Fruit fly (Drosophila melanogaster) whole organism, prepupa: ENCODE results near the gene CG31038.

ENCODE experiments used
- Blimp-1 ChIP-seq: fragments of 200-800 bp; sonication (Bioruptor generic); optimal IDR thresholded peaks from 3 replicates; lab custom pipeline; 2017; ENCODE audit warnings: missing biosample characterization, missing genetic modification characterization, mild to moderate bottlenecking, moderate library complexity, missing genetic modification reagents
- CG11294 ChIP-seq: fragments of 200-800 bp; sonication (Bioruptor generic); IDR thresholded peaks from 2 replicates; pipeline ENCODE4 v1.3.6; 2022; ENCODE audit warnings: missing biosample characterization, missing genetic modification characterization
- CG3032 ChIP-seq: fragments of 200-800 bp; optimal IDR thresholded peaks from 2 replicates; lab custom pipeline; 2019; ENCODE audit warnings: missing biosample characterization, mild to moderate bottlenecking, missing genetic modification characterization, moderate library complexity
- CG31627 ChIP-seq: fragments of 200-800 bp; sonication (Bioruptor generic); optimal IDR thresholded peaks from 3 replicates; lab custom pipeline; 2016; ENCODE audit warnings: missing biosample characterization, missing genetic modification characterization
- CG32006 ChIP-seq: fragments of 200-800 bp; sonication (Bioruptor generic); optimal IDR thresholded peaks from 3 replicates; lab custom pipeline; 2017; ENCODE audit warnings: missing biosample characterization, mild to moderate bottlenecking, missing genetic modification characterization
- CG34406 ChIP-seq: fragments of 200-800 bp; sonication (Bioruptor generic); optimal IDR thresholded peaks from 3 replicates; lab custom pipeline; 2016; ENCODE audit warnings: missing biosample characterization, missing genetic modification characterization
- CG3919 ChIP-seq: fragments of 200-800 bp; sonication (Bioruptor generic); optimal IDR thresholded peaks from 3 replicates; lab custom pipeline; 2016; ENCODE audit warnings: missing biosample characterization, missing genetic modification characterization
- CG4318 ChIP-seq: fragments of 200-800 bp; sonication (Bioruptor generic); optimal IDR thresholded peaks from 3 replicates; lab custom pipeline; 2017; ENCODE audit warnings: missing biosample characterization, mild to moderate bottlenecking, missing genetic modification characterization
- CG6163 ChIP-seq: fragments of 200-800 bp; sonication (Bioruptor generic); IDR thresholded peaks from 3 replicates; pipeline ENCODE4 v1.3.6; 2022; ENCODE audit warnings: missing biosample characterization, missing genetic modification characterization
- CG6792 ChIP-seq: fragments of 200-800 bp; sonication (Bioruptor generic); optimal IDR thresholded peaks from 3 replicates; lab custom pipeline; 2016; ENCODE audit warnings: missing biosample characterization, missing genetic modification characterization
- CG6854 ChIP-seq: fragments of 200-800 bp; sonication (Bioruptor generic); optimal IDR thresholded peaks from 2 replicates; lab custom pipeline; 2017; ENCODE audit warnings: missing biosample characterization, mild to moderate bottlenecking, missing genetic modification characterization
- CG7368 ChIP-seq: fragments of 200-800 bp; sonication (Bioruptor generic); optimal IDR thresholded peaks from 3 replicates; lab custom pipeline; 2016; ENCODE audit warnings: missing biosample characterization, missing genetic modification characterization
- CG8119 ChIP-seq: fragments of 200-800 bp; sonication (Bioruptor generic); IDR thresholded peaks from 3 replicates; pipeline ENCODE4 v1.3.6; 2022; ENCODE audit warnings: missing biosample characterization, missing genetic modification characterization
- CG8319 ChIP-seq: fragments of 200-800 bp; sonication (Bioruptor generic); optimal IDR thresholded peaks from 3 replicates; lab custom pipeline; 2016; ENCODE audit warnings: missing biosample characterization, missing genetic modification characterization
- CG8632 ChIP-seq: fragments of 200-800 bp; sonication (Bioruptor generic); optimal IDR thresholded peaks from 3 replicates; lab custom pipeline; 2016; ENCODE audit warnings: missing biosample characterization, missing genetic modification characterization
- CG9139 ChIP-seq: fragments of 200-800 bp; sonication (Bioruptor generic); optimal IDR thresholded peaks from 3 replicates; lab custom pipeline; 2017; ENCODE audit warnings: missing biosample characterization, mild to moderate bottlenecking, missing genetic modification characterization
- Ets21C ChIP-seq: fragments of 200-800 bp; sonication (Bioruptor generic); optimal IDR thresholded peaks from 3 replicates; lab custom pipeline; 2016; ENCODE audit warnings: missing biosample characterization, missing genetic modification characterization
- Gug ChIP-seq: fragments of 200-800 bp; sonication (Bioruptor generic); IDR thresholded peaks from 2 replicates; pipeline ENCODE4 v1.3.6; 2022; ENCODE audit warnings: missing biosample characterization, missing genetic modification characterization
- Hr38 ChIP-seq: sonication (Bioruptor generic); optimal IDR thresholded peaks from 2 replicates; lab custom pipeline; 2016; ENCODE audit warnings: missing biosample characterization, missing genetic modification characterization
- Hr39 ChIP-seq: fragments of 200-800 bp; sonication (Bioruptor generic); optimal IDR thresholded peaks from 2 replicates; lab custom pipeline; 2016; ENCODE audit warnings: missing biosample characterization, missing genetic modification characterization
- Hr4 ChIP-seq: fragments of 200-800 bp; sonication (Bioruptor generic); optimal IDR thresholded peaks from 3 replicates; lab custom pipeline; 2016; ENCODE audit warnings: missing biosample characterization, missing genetic modification characterization
- Lpt ChIP-seq: fragments of 200-800 bp; sonication (Bioruptor generic); optimal IDR thresholded peaks from 3 replicates; lab custom pipeline; 2016; ENCODE audit warnings: missing biosample characterization, missing genetic modification characterization
- Met ChIP-seq: fragments of 200-800 bp; sonication (Bioruptor generic); optimal IDR thresholded peaks from 3 replicates; lab custom pipeline; 2016; ENCODE audit warnings: missing biosample characterization, missing genetic modification characterization
- Sox14 ChIP-seq: fragments of 200-800 bp; sonication (Bioruptor generic); optimal IDR thresholded peaks from 3 replicates; lab custom pipeline; 2016; ENCODE audit warnings: missing biosample characterization, missing genetic modification characterization
- Sox15 ChIP-seq: fragments of 200-800 bp; sonication (Bioruptor generic); optimal IDR thresholded peaks from 3 replicates; lab custom pipeline; 2016; ENCODE audit warnings: missing biosample characterization, missing genetic modification characterization
- cyc ChIP-seq: fragments of 200-800 bp; sonication (Bioruptor generic); optimal IDR thresholded peaks from 3 replicates; lab custom pipeline; 2016; ENCODE audit warnings: missing biosample characterization, missing genetic modification characterization
- dac ChIP-seq: fragments of 200-800 bp; sonication (Bioruptor generic); optimal IDR thresholded peaks from 2 replicates; lab custom pipeline; 2017; ENCODE audit warnings: missing biosample characterization, mild to moderate bottlenecking, missing genetic modification characterization
- dsx ChIP-seq: fragments of 200-800 bp; optimal IDR thresholded peaks from 3 replicates; lab custom pipeline; 2019; ENCODE audit warnings: missing biosample characterization, mild to moderate bottlenecking, missing genetic modification characterization, moderate library complexity; ENCODE audit not compliant: poor library complexity, severe bottlenecking
- eg ChIP-seq: fragments of 200-800 bp; sonication (Bioruptor generic); IDR thresholded peaks from 3 replicates; pipeline ENCODE4 v1.3.6; 2022; ENCODE audit warnings: missing biosample characterization, missing genetic modification characterization
- esn ChIP-seq: fragments of 200-800 bp; sonication (Bioruptor generic); optimal IDR thresholded peaks from 2 replicates; lab custom pipeline; 2016; ENCODE audit warnings: missing biosample characterization, mild to moderate bottlenecking, missing genetic modification characterization, moderate library complexity
- fd85E ChIP-seq: fragments of 200-800 bp; sonication (Bioruptor generic); optimal IDR thresholded peaks from 3 replicates; lab custom pipeline; 2016; ENCODE audit warnings: missing biosample characterization, missing genetic modification characterization
- fkh ChIP-seq: fragments of 200-800 bp; sonication (Bioruptor generic); optimal IDR thresholded peaks from 3 replicates; lab custom pipeline; 2017; ENCODE audit warnings: missing biosample characterization, mild to moderate bottlenecking, missing genetic modification characterization, moderate library complexity
- lz ChIP-seq: fragments of 200-800 bp; sonication (Bioruptor generic); optimal IDR thresholded peaks from 3 replicates; lab custom pipeline; 2016; ENCODE audit warnings: missing biosample characterization, missing genetic modification characterization
- net ChIP-seq: fragments of 200-800 bp; sonication (Bioruptor generic); optimal IDR thresholded peaks from 3 replicates; lab custom pipeline; 2016; ENCODE audit warnings: missing biosample characterization, missing genetic modification characterization
- pdm3 ChIP-seq: fragments of 200-800 bp; sonication (Bioruptor generic); optimal IDR thresholded peaks from 3 replicates; lab custom pipeline; 2016; ENCODE audit warnings: missing biosample characterization, missing genetic modification characterization
- salr ChIP-seq, 2 experiments: fragments of 200-800 bp; sonication (Bioruptor generic); optimal IDR thresholded peaks; 3 replicates each; lab custom pipeline; 2016 to 2018; ENCODE audit warnings: missing biosample characterization in 2 of 2, missing genetic modification characterization in 2 of 2, mild to moderate bottlenecking in 1 of 2
- spab ChIP-seq: fragments of 200-800 bp; sonication (Bioruptor generic); optimal IDR thresholded peaks from 2 replicates; lab custom pipeline; 2017; ENCODE audit warnings: missing biosample characterization, mild to moderate bottlenecking, missing genetic modification characterization, missing genetic modification reagents
- ss ChIP-seq, 2 experiments: fragments of 200-800 bp; sonication (Bioruptor generic); optimal IDR thresholded peaks; 2 replicates in 1 of 2; 3 replicates in 1 of 2; lab custom pipeline; 2017 to 2018; ENCODE audit warnings: mild to moderate bottlenecking in 2 of 2, missing biosample characterization in 2 of 2, missing genetic modification characterization in 2 of 2, moderate library complexity in 1 of 2
- svp ChIP-seq: fragments of 200-800 bp; sonication (Bioruptor generic); peaks from one replicate; lab custom pipeline; 2016; ENCODE audit warnings: missing biosample characterization, missing genetic modification characterization
- topi ChIP-seq: fragments of 200-800 bp; sonication (Bioruptor generic); optimal IDR thresholded peaks from 3 replicates; lab custom pipeline; 2016; ENCODE audit warnings: missing biosample characterization, missing genetic modification characterization
- vri ChIP-seq: fragments of 200-800 bp; sonication (Bioruptor generic); optimal IDR thresholded peaks from 3 replicates; lab custom pipeline; 2016; ENCODE audit warnings: missing biosample characterization, mild to moderate bottlenecking, missing genetic modification characterization

The CG31038 gene

DNA sequence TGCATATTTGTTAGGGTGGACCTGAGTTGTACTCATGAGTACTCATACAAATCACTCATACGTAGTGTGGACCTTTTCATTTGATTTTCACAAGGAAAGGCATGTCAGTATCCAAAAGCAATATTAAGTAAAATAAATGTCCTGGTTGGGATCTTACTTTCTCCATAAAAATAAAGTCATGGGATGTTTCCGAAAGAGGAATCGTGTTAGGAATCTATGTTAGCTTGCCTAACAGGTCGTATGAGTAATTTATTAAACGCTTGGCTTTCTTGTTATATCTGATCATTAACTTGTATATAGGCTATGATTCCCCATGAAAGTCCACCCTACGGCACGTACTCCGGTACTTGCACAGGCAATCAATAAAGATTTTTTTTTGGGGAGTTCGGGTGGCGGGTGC lies 1.0 kb upstream of the CG31038 start (continued):
- TF ChIP-seq esn (GFP tag; lab: Kevin White, UChicago) = peak; percentile 82
- TF ChIP-seq Gug = 0 out of 2 replicates have a peak, but pooled peaks have one; percentile 34
- no peak for TF ChIP-seq CG7368
- TF ChIP-seq CG9139 (GFP tag; lab: Kevin White, UChicago) = peak; percentile 61
- no peak for TF ChIP-seq Hr38 (GFP tag; lab: Kevin White, UChicago)
- peak; percentile 7 for TF ChIP-seq Blimp-1 (GFP tag; lab: Kevin White, UChicago)
- TF ChIP-seq Sox14 (GFP tag; lab: Kevin White, UChicago) = peak; percentile 71
- peak; percentile 80 for TF ChIP-seq net (GFP tag; lab: Kevin White, UChicago)
- TF ChIP-seq topi = peak; percentile 74
- peak; percentile 72 for TF ChIP-seq CG34406 (GFP tag; lab: Kevin White, UChicago)
- peak; percentile 76 for TF ChIP-seq dac (GFP tag; lab: Kevin White, UChicago)
- TF ChIP-seq salr (GFP tag; optimal IDR thresholded peaks at IDR 0.05; lab: Kevin White, UChicago) = peak; percentile 26 to 84
- TF ChIP-seq fd85E (GFP tag; lab: Kevin White, UChicago) = no peak
- peak; percentile 52 for TF ChIP-seq cyc (GFP tag; lab: Kevin White, UChicago)
- TF ChIP-seq CG11294 (GFP tag; lab: Robert Waterston, UW) = no peak; the same call in 1 of the 2 replicates
- TF ChIP-seq CG4318 (GFP tag; lab: Kevin White, UChicago) = no peak
- TF ChIP-seq, all 60 proteins: peak for 48

DNA sequence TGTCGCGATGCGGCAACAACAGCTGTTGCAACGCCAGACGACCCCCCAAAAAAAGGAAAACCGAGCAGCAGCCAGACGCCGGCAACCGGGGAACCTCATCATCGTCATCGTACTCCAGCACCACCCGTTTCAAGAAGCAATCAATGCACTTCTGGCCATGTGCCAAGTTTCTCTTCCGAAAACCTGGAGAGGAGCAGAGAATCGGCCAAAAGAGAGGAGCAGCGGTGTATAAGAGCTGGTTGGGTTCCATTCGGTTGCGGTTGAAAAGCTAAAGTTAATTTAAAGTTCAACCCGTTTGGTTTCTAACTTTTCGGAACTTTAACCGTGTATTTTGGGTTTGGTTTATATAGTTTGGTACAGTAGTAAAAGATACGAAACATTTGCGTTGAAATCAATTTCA lies 627 bp upstream of the CG31038 start:
- TF ChIP-seq CG34406 (GFP tag; lab: Kevin White, UChicago) (no peak), Hr39 (GFP tag; lab: Kevin White, UChicago) (no peak), pdm3 (GFP tag; lab: Kevin White, UChicago) (no peak), Hr4 (GFP tag; lab: Kevin White, UChicago) (no peak)

dm6 chr3R:29880306-29880705 lies 3.4 kb downstream of the CG31038 start:
- no peak for TF ChIP-seq lz
- peak in 1 of 2 experiments; percentile 22 for TF ChIP-seq ss (GFP tag; optimal IDR thresholded peaks at IDR 0.05; lab: Kevin White, UChicago)
- TF ChIP-seq, all 60 proteins: peak for 1

DNA sequence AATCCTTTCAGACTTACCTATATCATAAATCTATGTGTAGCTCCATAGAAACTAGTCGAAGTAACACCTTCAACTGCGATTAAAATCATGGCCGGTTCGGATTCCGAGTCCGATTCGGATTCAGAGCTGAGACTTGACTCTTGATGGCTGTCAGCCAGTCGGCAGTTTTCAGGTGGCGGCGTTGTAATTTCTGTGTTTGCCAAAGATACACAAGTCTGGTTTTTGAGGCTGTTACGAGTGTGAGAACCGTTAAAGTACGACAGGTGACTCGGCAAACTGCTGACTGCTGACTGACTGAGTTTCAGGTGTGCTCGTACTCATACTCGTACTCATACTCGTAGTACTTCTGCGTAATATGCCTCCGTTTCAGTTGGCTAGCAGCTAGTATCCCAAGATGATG lies 14.3 kb downstream of the CG31038 start:
- TF ChIP-seq fkh (peak; percentile 76), CG8119 (GFP tag; lab: Robert Waterston, UW) (no peak)

- TF ChIP-seq fkh = no peak
- TF ChIP-seq CG7368 = no peak
- TF ChIP-seq CG34406 (GFP tag; lab: Kevin White, UChicago) = no peak
- no peak for TF ChIP-seq Met (GFP tag; lab: Kevin White, UChicago)
- no peak for TF ChIP-seq CG6854 (GFP tag; lab: Kevin White, UChicago)
- TF ChIP-seq ss (GFP tag; optimal IDR thresholded peaks at IDR 0.05; lab: Kevin White, UChicago) = no peak
- TF ChIP-seq Hr39 (GFP tag; lab: Kevin White, UChicago) = no peak
- no peak for TF ChIP-seq svp (GFP tag; lab: Kevin White, UChicago)
- no peak for TF ChIP-seq CG4318 (GFP tag; lab: Kevin White, UChicago)
- no peak for TF ChIP-seq Ets21C (GFP tag; lab: Kevin White, UChicago)
- TF ChIP-seq CG32006 (GFP tag; lab: Kevin White, UChicago) = no peak
- no peak for TF ChIP-seq CG6163
- no peak for TF ChIP-seq pdm3 (GFP tag; lab: Kevin White, UChicago)
- no peak for TF ChIP-seq Sox15 (GFP tag; lab: Kevin White, UChicago)
- no peak for TF ChIP-seq salr (GFP tag; optimal IDR thresholded peaks at IDR 0.05; lab: Kevin White, UChicago)
- TF ChIP-seq spab (GFP tag; lab: Kevin White, UChicago) = no peak
- TF ChIP-seq Gug = no peak
- TF ChIP-seq Sox14 (GFP tag; lab: Kevin White, UChicago) = no peak
- TF ChIP-seq, all 60 proteins: peak for 0
Observed at dm6 chr3R:29893030-29893429, 16.2 kb downstream of the CG31038 start.

DNA sequence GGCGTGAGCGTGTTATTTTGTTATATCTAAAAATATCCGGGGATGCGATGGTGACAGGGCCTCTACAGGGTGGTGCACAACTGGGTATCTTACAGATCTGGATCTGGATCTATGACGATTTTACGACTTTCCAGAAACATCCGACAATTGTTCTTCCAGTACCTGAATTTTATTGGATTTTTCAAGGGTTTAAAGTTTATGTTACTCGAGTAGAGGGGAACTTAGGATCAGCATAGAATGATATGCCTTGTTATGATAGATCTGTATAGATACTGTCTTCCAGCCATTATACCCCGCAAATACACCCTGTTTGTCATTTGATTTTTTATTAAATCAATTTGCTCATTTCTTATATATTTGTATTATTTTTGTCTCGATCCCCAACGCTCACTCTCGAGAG lies 17.5 kb downstream of the CG31038 start:
- TF ChIP-seq cyc (GFP tag; lab: Kevin White, UChicago) (no peak), Gug (peak; percentile 80), Met (GFP tag; lab: Kevin White, UChicago) (no peak), CG3919 (peak; percentile 26), Lpt (GFP tag; lab: Kevin White, UChicago) (no peak), CG6792 (no peak), spab (GFP tag; lab: Kevin White, UChicago) (no peak), dsx (GFP tag; lab: Kevin White, UChicago) (no peak), CG32006 (GFP tag; lab: Kevin White, UChicago) (peak; percentile 60), CG3032 (no peak), CG8319 (no peak), CG34406 (GFP tag; lab: Kevin White, UChicago) (no peak), CG31627 (GFP tag; lab: Kevin White, UChicago) (no peak), eg (peak; percentile 78), fkh (no peak), CG8632 (GFP tag; lab: Kevin White, UChicago) (no peak), vri (GFP tag; lab: Kevin White, UChicago) (no peak)
